Worm (Caenorhabditis elegans) whole organism, L2 larva: ENCODE data around the gene T26G10.3.

Experiments used
- C34F6.9 ChIP-seq: fragments of 150-350 bp; optimal IDR thresholded peaks from 2 replicates; lab custom pipeline; 2014; ENCODE audit warnings: missing biosample characterization, missing genetic modification characterization
- F13H6.1 ChIP-seq: sonication (generic microtip); optimal IDR thresholded peaks from 2 replicates; lab custom pipeline; 2016; ENCODE audit warnings: missing genetic modification characterization, missing compliant biosample characterization
- R02D3.7 ChIP-seq: fragments of 150-350 bp; optimal IDR thresholded peaks from 2 replicates; lab custom pipeline; 2014; ENCODE audit warnings: missing biosample characterization, missing genetic modification characterization
- Y55F3AM.14 ChIP-seq: fragments of 200-800 bp; sonication (Bioruptor generic); optimal IDR thresholded peaks from 2 replicates; lab custom pipeline; 2018; ENCODE audit warnings: mild to moderate bottlenecking, missing genetic modification characterization, missing compliant biosample characterization
- ZK546.5 ChIP-seq: sonication (generic microtip); optimal IDR thresholded peaks from 2 replicates; lab custom pipeline; 2017; ENCODE audit warnings: missing biosample characterization, missing genetic modification characterization
- alr-1 ChIP-seq: fragments of 150-350 bp; optimal IDR thresholded peaks from 2 replicates; lab custom pipeline; 2014; ENCODE audit warnings: missing biosample characterization, missing genetic modification characterization
- aly-2 ChIP-seq: fragments of 150-350 bp; optimal IDR thresholded peaks from 2 replicates; lab custom pipeline; 2014; ENCODE audit warnings: missing biosample characterization, missing genetic modification characterization
- ama-1 ChIP-seq: fragments of 150-350 bp; optimal IDR thresholded peaks from 2 replicates; lab custom pipeline; 2018; ENCODE audit warnings: inconsistent platforms
- blmp-1 ChIP-seq: sonication (generic microtip); optimal IDR thresholded peaks from 2 replicates; lab custom pipeline; 2017; ENCODE audit warnings: missing genetic modification characterization, mild to moderate bottlenecking, missing compliant biosample characterization, antibody characterized with exemption, moderate library complexity; ENCODE audit not compliant: insufficient read depth
- ceh-16 ChIP-seq: fragments of 150-350 bp; optimal IDR thresholded peaks from 2 replicates; lab custom pipeline; 2014; ENCODE audit warnings: missing biosample characterization, missing genetic modification characterization
- ceh-82 ChIP-seq: fragments of 150-350 bp; optimal IDR thresholded peaks from 2 replicates; lab custom pipeline; 2014; ENCODE audit warnings: missing biosample characterization, missing genetic modification characterization
- crh-2 ChIP-seq: sonication (generic microtip); optimal IDR thresholded peaks from 2 replicates; lab custom pipeline; 2017; ENCODE audit warnings: missing biosample characterization, missing genetic modification characterization
- dmd-4 ChIP-seq: sonication (generic microtip); optimal IDR thresholded peaks from 2 replicates; lab custom pipeline; 2017; ENCODE audit warnings: missing biosample characterization, missing genetic modification characterization
- egl-27 ChIP-seq: sonication (generic microtip); optimal IDR thresholded peaks from 3 replicates; lab custom pipeline; 2017; ENCODE audit warnings: missing biosample characterization, missing genetic modification reagents, missing genetic modification characterization
- elt-1 ChIP-seq: fragments of 150-350 bp; optimal IDR thresholded peaks from 2 replicates; lab custom pipeline; 2014; ENCODE audit warnings: missing biosample characterization, missing genetic modification characterization
- elt-3 ChIP-seq: sonication (generic microtip); optimal IDR thresholded peaks from 2 replicates; lab custom pipeline; 2017; ENCODE audit warnings: missing biosample characterization, missing genetic modification characterization
- fos-1 ChIP-seq: fragments of 150-350 bp; optimal IDR thresholded peaks from 2 replicates; lab custom pipeline; 2014; ENCODE audit warnings: missing biosample characterization, missing genetic modification characterization
- gmeb-1 ChIP-seq: fragments of 150-350 bp; optimal IDR thresholded peaks from 2 replicates; lab custom pipeline; 2014; ENCODE audit warnings: missing biosample characterization, missing genetic modification characterization
- lin-11 ChIP-seq: fragments of 150-350 bp; sonication (generic microtip); optimal IDR thresholded peaks from 2 replicates; lab custom pipeline; 2014; ENCODE audit warnings: missing biosample characterization, missing genetic modification characterization, inconsistent platforms, mixed read lengths
- lin-13 ChIP-seq: fragments of 150-350 bp; optimal IDR thresholded peaks from 2 replicates; lab custom pipeline; 2014; ENCODE audit warnings: missing biosample characterization, missing genetic modification reagents, missing genetic modification characterization
- lin-39 ChIP-seq: fragments of 150-350 bp; optimal IDR thresholded peaks from 2 replicates; lab custom pipeline; 2014; ENCODE audit warnings: missing biosample characterization, missing genetic modification reagents, missing genetic modification characterization
- lsy-2 ChIP-seq, 2 experiments: fragments of 150-350 bp in 1 of 2; sonication (generic microtip) in 1 of 2; optimal IDR thresholded peaks; 2 replicates each; lab custom pipeline; 2014 to 2017; ENCODE audit warnings: missing biosample characterization in 2 of 2, missing genetic modification characterization in 2 of 2
- mab-5 ChIP-seq: fragments of 150-350 bp; optimal IDR thresholded peaks from 2 replicates; lab custom pipeline; 2014; ENCODE audit warnings: missing biosample characterization, missing genetic modification characterization
- mbf-1 ChIP-seq: sonication (generic microtip); optimal IDR thresholded peaks from 2 replicates; lab custom pipeline; 2017; ENCODE audit warnings: missing biosample characterization, missing genetic modification characterization
- mdl-1 ChIP-seq, 2 experiments: fragments of 150-350 bp in 1 of 2; sonication (generic microtip) in 1 of 2; optimal IDR thresholded peaks; 2 replicates each; lab custom pipeline; 2017; ENCODE audit warnings: missing biosample characterization in 2 of 2, missing genetic modification characterization in 2 of 2
- nhr-10 ChIP-seq: sonication (generic microtip); optimal IDR thresholded peaks from 2 replicates; lab custom pipeline; 2017; ENCODE audit warnings: missing biosample characterization, missing genetic modification characterization
- nhr-11 ChIP-seq: fragments of 150-350 bp; optimal IDR thresholded peaks from 2 replicates; lab custom pipeline; 2014; ENCODE audit warnings: missing biosample characterization, missing genetic modification characterization
- nhr-12 ChIP-seq: fragments of 150-350 bp; optimal IDR thresholded peaks from 2 replicates; lab custom pipeline; 2014; ENCODE audit warnings: missing biosample characterization, missing genetic modification characterization
- nhr-129 ChIP-seq: fragments of 150-350 bp; optimal IDR thresholded peaks from 2 replicates; lab custom pipeline; 2014; ENCODE audit warnings: missing biosample characterization, missing genetic modification characterization
- nhr-23 ChIP-seq: fragments of 150-350 bp; optimal IDR thresholded peaks from 2 replicates; lab custom pipeline; 2014; ENCODE audit warnings: missing biosample characterization, missing genetic modification reagents, missing genetic modification characterization
- nhr-237 ChIP-seq: fragments of 150-350 bp; optimal IDR thresholded peaks from 2 replicates; lab custom pipeline; 2014; ENCODE audit warnings: missing biosample characterization, missing genetic modification characterization
- nhr-6 ChIP-seq: fragments of 150-350 bp; optimal IDR thresholded peaks from 2 replicates; lab custom pipeline; 2014; ENCODE audit warnings: missing biosample characterization, missing genetic modification characterization
- nhr-77 ChIP-seq: fragments of 150-350 bp; optimal IDR thresholded peaks from 2 replicates; lab custom pipeline; 2014; ENCODE audit warnings: missing biosample characterization, missing genetic modification characterization
- peb-1 ChIP-seq: fragments of 150-350 bp; optimal IDR thresholded peaks from 2 replicates; lab custom pipeline; 2014; ENCODE audit warnings: missing biosample characterization, missing genetic modification characterization
- sem-4 ChIP-seq: fragments of 150-350 bp; optimal IDR thresholded peaks from 2 replicates; lab custom pipeline; 2014; ENCODE audit warnings: missing biosample characterization, missing genetic modification reagents, missing genetic modification characterization
- skn-1 ChIP-seq: sonication (generic microtip); optimal IDR thresholded peaks from 2 replicates; lab custom pipeline; 2017; ENCODE audit warnings: missing biosample characterization, missing genetic modification characterization
- sma-3 ChIP-seq: sonication (generic microtip); optimal IDR thresholded peaks from 2 replicates; lab custom pipeline; 2016; ENCODE audit warnings: missing genetic modification reagents, missing genetic modification characterization, missing compliant biosample characterization
- sma-9 ChIP-seq, 2 experiments: fragments of 150-350 bp in 1 of 2; sonication (generic microtip) in 1 of 2; optimal IDR thresholded peaks; 2 replicates each; lab custom pipeline; 2014 to 2016; ENCODE audit warnings: missing genetic modification characterization in 2 of 2, mild to moderate bottlenecking in 1 of 2, missing biosample characterization in 1 of 2, missing compliant biosample characterization in 1 of 2, missing genetic modification reagents in 1 of 2, moderate library complexity in 1 of 2
- snpc-4 ChIP-seq: fragments of 150-350 bp; optimal IDR thresholded peaks from 2 replicates; lab custom pipeline; 2014; ENCODE audit warnings: missing biosample characterization, missing genetic modification characterization
- unc-39 ChIP-seq: fragments of 150-350 bp; optimal IDR thresholded peaks from 2 replicates; lab custom pipeline; 2014; ENCODE audit warnings: missing biosample characterization, missing genetic modification characterization
- unc-55 ChIP-seq: fragments of 150-350 bp; sonication (generic microtip); optimal IDR thresholded peaks from 3 replicates; lab custom pipeline; 2014; ENCODE audit warnings: missing biosample characterization, missing genetic modification reagents, missing genetic modification characterization
- unc-62 ChIP-seq: fragments of 150-350 bp; optimal IDR thresholded peaks from 2 replicates; lab custom pipeline; 2014; ENCODE audit warnings: missing biosample characterization, missing genetic modification reagents, missing genetic modification characterization
- zag-1 ChIP-seq: fragments of 150-350 bp; optimal IDR thresholded peaks from 2 replicates; lab custom pipeline; 2014; ENCODE audit warnings: missing biosample characterization, missing genetic modification characterization
- ztf-1 ChIP-seq: fragments of 200-800 bp; sonication (Bioruptor generic); conservative IDR thresholded peaks from 2 replicates; pipeline ENCODE4 v1.3.6; 2022; ENCODE audit warnings: missing genetic modification characterization, missing compliant biosample characterization
- ztf-4 ChIP-seq: fragments of 150-350 bp; optimal IDR thresholded peaks from 2 replicates; lab custom pipeline; 2014; ENCODE audit warnings: missing biosample characterization, missing genetic modification characterization

T26G10.3 gene

DNA sequence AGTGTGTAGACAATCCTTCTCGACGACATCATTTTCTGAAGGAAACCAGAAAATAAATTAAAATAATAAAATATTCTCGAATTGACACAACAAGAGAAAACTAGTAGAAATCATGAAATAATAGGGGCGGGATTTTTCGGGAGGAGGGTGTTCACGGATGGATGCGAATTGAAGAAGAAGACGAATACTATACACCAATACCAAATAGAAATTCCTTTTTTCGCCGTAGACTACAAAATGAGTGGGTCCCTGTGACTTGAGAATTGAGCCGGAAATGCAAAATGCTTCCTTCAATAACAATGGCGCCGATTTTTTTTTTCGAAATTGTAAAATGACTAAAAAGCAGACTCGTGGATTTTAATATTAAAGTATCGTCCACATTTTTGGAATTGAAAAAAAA lies 12.2 kb downstream of the T26G10.3 start, which contains the start of gene nlp-48:
Gene nlp-48 (minus strand): TSS at position 101 of the 400 bp plus-strand sequence.
- TF ChIP-seq nhr-11 (tag; lab: Kevin White, UChicago) (no peak), gmeb-1 (no peak), ztf-1 (GFP tag; lab: Robert Waterston, UW) (no peak), ztf-4 (tag; lab: Kevin White, UChicago) (no peak), C34F6.9 (tag; lab: Kevin White, UChicago) (no peak), sma-3 (GFP tag; lab: Kevin White, UChicago) (no peak), ceh-16 (tag; lab: Kevin White, UChicago) (no peak), peb-1 (tag; lab: Kevin White, UChicago) (no peak), elt-1 (tag; lab: Kevin White, UChicago) (no peak), sem-4 (tag; lab: Kevin White, UChicago) (no peak), unc-39 (tag; lab: Kevin White, UChicago) (no peak), fos-1 (tag; lab: Kevin White, UChicago) (no peak), Y55F3AM.14 (GFP tag; lab: Kevin White, UChicago) (no peak), crh-2 (tag; lab: Kevin White, UChicago) (no peak), sma-9 (GFP tag; optimal IDR thresholded peaks at IDR 0.05; lab: Kevin White, UChicago) (no peak), sma-9 (tag; optimal IDR thresholded peaks at IDR 0.05; lab: Kevin White, UChicago) (no peak), mbf-1 (tag; lab: Kevin White, UChicago) (no peak), mab-5 (tag; lab: Kevin White, UChicago) (no peak), mdl-1 (tag; optimal IDR thresholded peaks at IDR 0.05; lab: Kevin White, UChicago) (no peak)

DNA sequence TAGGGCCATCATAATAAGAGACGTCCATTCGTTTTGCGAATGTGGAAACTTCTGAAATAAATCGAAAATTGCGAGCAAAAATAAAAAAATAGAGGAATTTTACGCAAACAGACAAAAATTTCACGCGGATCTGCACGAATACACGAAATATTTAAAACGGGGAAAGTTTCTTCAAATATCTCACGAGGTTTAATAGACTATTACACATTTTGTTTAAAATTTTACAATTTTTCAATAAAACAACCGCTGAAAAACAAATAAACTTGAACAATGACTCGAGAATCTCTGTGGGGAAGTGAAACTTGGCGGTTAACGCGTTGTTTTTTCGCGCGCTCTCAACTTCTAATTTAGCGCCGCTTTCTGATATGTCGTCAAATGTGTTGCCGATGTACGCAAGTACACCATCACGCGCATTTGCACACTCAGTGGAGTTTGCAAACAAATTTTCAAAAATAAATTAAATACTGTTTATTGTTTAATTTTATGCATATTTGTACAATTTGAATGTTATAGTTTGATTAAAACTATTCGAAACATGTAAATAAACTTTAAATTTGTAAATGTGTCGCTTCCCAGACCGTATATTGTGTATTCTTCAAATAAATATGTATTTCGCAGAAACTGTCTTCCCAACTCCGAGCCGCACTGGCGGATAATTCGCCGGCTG lies 20.0 kb downstream of the T26G10.3 start, which contains the start of the genes gpr-2 and rgr-1:
Gene gpr-2 (minus strand): TSS at position 51 of the 667 bp plus-strand sequence.
Gene rgr-1 (plus strand): TSS at position 617 of the 667 bp plus-strand sequence.
- no peak for TF ChIP-seq elt-1 (tag; lab: Kevin White, UChicago)
- peak; percentile 12 for TF ChIP-seq lin-11 (tag; lab: Kevin White, UChicago)
- peak; percentile 82 for TF ChIP-seq gmeb-1
- TF ChIP-seq lsy-2 (tag; optimal IDR thresholded peaks at IDR 0.05; lab: Kevin White, UChicago) = peak in 1 of 2 experiments; percentile 33
- TF ChIP-seq unc-55 = peak; percentile 52
- no peak for TF ChIP-seq ZK546.5 (tag; lab: Kevin White, UChicago)
- TF ChIP-seq nhr-129 (tag; lab: Kevin White, UChicago) = peak; percentile 32
- TF ChIP-seq lin-13 (GFP tag; lab: Kevin White, UChicago) = peak; percentile 11

DNA sequence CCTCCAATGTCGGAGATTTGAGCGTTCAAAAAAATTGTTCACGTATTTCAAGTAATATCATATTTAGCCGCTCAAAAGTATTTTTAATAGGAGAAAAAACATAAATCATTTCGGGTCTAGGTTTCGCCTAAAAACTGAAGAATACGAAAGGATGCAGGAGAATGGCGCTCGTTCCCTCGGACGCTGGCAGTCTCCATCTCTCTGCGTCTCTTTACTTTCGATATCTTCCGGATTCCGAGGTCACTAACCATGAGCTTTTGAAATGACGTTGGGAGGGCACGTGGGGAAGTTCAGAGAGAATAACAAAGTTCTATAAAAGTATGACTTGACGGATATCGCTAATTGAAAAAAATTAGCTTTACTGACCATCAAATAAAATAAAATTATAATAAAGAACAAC lies 22.3 kb downstream of the T26G10.3 start:
- TF ChIP-seq nhr-23 (tag; lab: Kevin White, UChicago) = no peak
- TF ChIP-seq nhr-237 (tag; lab: Kevin White, UChicago) = no peak
- TF ChIP-seq lsy-2 (tag; optimal IDR thresholded peaks at IDR 0.05; lab: Kevin White, UChicago) = peak in 1 of 2 experiments; percentile 58
- no peak for TF ChIP-seq aly-2
- TF ChIP-seq blmp-1 (tag; lab: Kevin White, UChicago) = no peak
- peak; percentile 38 for TF ChIP-seq nhr-129 (tag; lab: Kevin White, UChicago)
- TF ChIP-seq fos-1 (tag; lab: Kevin White, UChicago) = no peak
- TF ChIP-seq alr-1 (tag; lab: Kevin White, UChicago) = no peak
- no peak for TF ChIP-seq nhr-6 (tag; lab: Kevin White, UChicago)
- TF ChIP-seq zag-1 = no peak
- no peak for TF ChIP-seq lin-13 (GFP tag; lab: Kevin White, UChicago)
- TF ChIP-seq lin-11 (tag; lab: Kevin White, UChicago) = no peak
- TF ChIP-seq mab-5 (tag; lab: Kevin White, UChicago) = no peak
- no peak for TF ChIP-seq nhr-12 (tag; lab: Kevin White, UChicago)
- no peak for TF ChIP-seq elt-3 (tag; lab: Kevin White, UChicago)
- no peak for TF ChIP-seq skn-1
- no peak for TF ChIP-seq unc-62 (GFP tag; lab: Kevin White, UChicago)
- TF ChIP-seq mdl-1 (tag; optimal IDR thresholded peaks at IDR 0.05; lab: Kevin White, UChicago) = peak; percentile 22 to 67
- no peak for TF ChIP-seq unc-39 (tag; lab: Kevin White, UChicago)
- no peak for TF ChIP-seq dmd-4 (tag; lab: Kevin White, UChicago)
- TF ChIP-seq sem-4 (tag; lab: Kevin White, UChicago) = no peak
- TF ChIP-seq mbf-1 (tag; lab: Kevin White, UChicago) = no peak
- TF ChIP-seq ama-1 = no peak
- peak; percentile 14 for TF ChIP-seq unc-55
- no peak for TF ChIP-seq egl-27 (tag; lab: Kevin White, UChicago)
- TF ChIP-seq sma-3 (GFP tag; lab: Kevin White, UChicago) = no peak
- no peak for TF ChIP-seq R02D3.7 (tag; lab: Kevin White, UChicago)
- no peak for TF ChIP-seq nhr-77
- TF ChIP-seq sma-9 (GFP tag; optimal IDR thresholded peaks at IDR 0.05; lab: Kevin White, UChicago) = peak; percentile 1
- no peak for TF ChIP-seq sma-9 (tag; optimal IDR thresholded peaks at IDR 0.05; lab: Kevin White, UChicago)
- no peak for TF ChIP-seq nhr-10 (tag; lab: Kevin White, UChicago)
- peak; percentile 12 for TF ChIP-seq crh-2 (tag; lab: Kevin White, UChicago)
- no peak for TF ChIP-seq ceh-16 (tag; lab: Kevin White, UChicago)
- no peak for TF ChIP-seq C34F6.9 (tag; lab: Kevin White, UChicago)
- TF ChIP-seq ztf-1 (GFP tag; lab: Robert Waterston, UW) = no peak
- TF ChIP-seq lin-39 = no peak
- no peak for TF ChIP-seq ceh-82
- TF ChIP-seq gmeb-1 = no peak
- TF ChIP-seq snpc-4 (tag; lab: Kevin White, UChicago) = no peak
- no peak for TF ChIP-seq peb-1 (tag; lab: Kevin White, UChicago)
- TF ChIP-seq F13H6.1 (tag; lab: Kevin White, UChicago) = no peak
